Worm (Caenorhabditis elegans) whole organism, L3 larva: ENCODE data around the gene gcy-22.

ENCODE experiments used
- R02D3.7 ChIP-seq: fragments of 150-350 bp; optimal IDR thresholded peaks from 2 replicates; lab custom pipeline; 2014; ENCODE audit warnings: missing biosample characterization, missing genetic modification characterization
- ZK546.5 ChIP-seq: sonication (generic microtip); optimal IDR thresholded peaks from 2 replicates; lab custom pipeline; 2017; ENCODE audit warnings: missing biosample characterization, missing genetic modification characterization
- ama-1 ChIP-seq: fragments of 150-350 bp; optimal IDR thresholded peaks from 2 replicates; lab custom pipeline; 2018
- ceh-16 ChIP-seq: sonication (generic microtip); optimal IDR thresholded peaks from 2 replicates; lab custom pipeline; 2017; ENCODE audit warnings: missing biosample characterization, missing genetic modification characterization
- ceh-28 ChIP-seq: fragments of 150-350 bp; optimal IDR thresholded peaks from 2 replicates; lab custom pipeline; 2014; ENCODE audit warnings: missing biosample characterization, missing genetic modification reagents, missing genetic modification characterization
- ceh-82 ChIP-seq: fragments of 150-350 bp; optimal IDR thresholded peaks from 2 replicates; lab custom pipeline; 2014; ENCODE audit warnings: missing biosample characterization, missing genetic modification characterization
- ceh-9 ChIP-seq: sonication (generic microtip); optimal IDR thresholded peaks from 2 replicates; lab custom pipeline; 2018; ENCODE audit warnings: missing biosample characterization, missing genetic modification characterization
- daf-12 ChIP-seq: fragments of 150-350 bp; optimal IDR thresholded peaks from 2 replicates; lab custom pipeline; 2014; ENCODE audit warnings: missing biosample characterization, missing genetic modification reagents, missing genetic modification characterization
- egl-27 ChIP-seq: sonication (generic microtip); optimal IDR thresholded peaks from 4 replicates; lab custom pipeline; 2017; ENCODE audit warnings: missing biosample characterization, missing genetic modification reagents, missing genetic modification characterization
- egl-5 ChIP-seq: fragments of 150-350 bp; optimal IDR thresholded peaks from 2 replicates; lab custom pipeline; 2017; ENCODE audit warnings: missing biosample characterization, missing genetic modification reagents, missing genetic modification characterization, inconsistent platforms
- elt-1 ChIP-seq: fragments of 150-350 bp; optimal IDR thresholded peaks from 2 replicates; lab custom pipeline; 2014; ENCODE audit warnings: missing biosample characterization, missing genetic modification characterization
- elt-2 ChIP-seq: sonication (generic microtip); optimal IDR thresholded peaks from 2 replicates; lab custom pipeline; 2016; ENCODE audit warnings: missing genetic modification reagents, mild to moderate bottlenecking, missing genetic modification characterization, missing compliant biosample characterization
- elt-3 ChIP-seq, 3 experiments: fragments of 150-350 bp in 1 of 3; sonication (generic microtip) in 2 of 3; optimal IDR thresholded peaks; 2 replicates in 2 of 3; 4 replicates in 1 of 3; lab custom pipeline; 2014 to 2017; ENCODE audit warnings: missing biosample characterization in 3 of 3, missing genetic modification characterization in 3 of 3
- eor-1 ChIP-seq, 2 experiments: fragments of 150-350 bp; optimal IDR thresholded peaks; 2 replicates each; lab custom pipeline; 2014 to 2018; ENCODE audit warnings: missing biosample characterization in 2 of 2, missing genetic modification characterization in 2 of 2
- fkh-10 ChIP-seq: sonication (generic microtip); optimal IDR thresholded peaks from 2 replicates; lab custom pipeline; 2017; ENCODE audit warnings: missing biosample characterization, missing genetic modification reagents, missing genetic modification characterization
- fkh-2 ChIP-seq: fragments of 150-350 bp; optimal IDR thresholded peaks from 2 replicates; lab custom pipeline; 2014; ENCODE audit warnings: missing biosample characterization, missing genetic modification reagents, missing genetic modification characterization
- fos-1 ChIP-seq: fragments of 150-350 bp; optimal IDR thresholded peaks from 2 replicates; lab custom pipeline; 2014; ENCODE audit warnings: missing biosample characterization, missing genetic modification characterization
- jun-1 ChIP-seq: fragments of 150-350 bp; optimal IDR thresholded peaks from 2 replicates; lab custom pipeline; 2014; ENCODE audit warnings: missing biosample characterization, missing genetic modification reagents, missing genetic modification characterization
- lin-15B ChIP-seq: fragments of 150-350 bp; optimal IDR thresholded peaks from 2 replicates; lab custom pipeline; 2014; ENCODE audit warnings: missing biosample characterization, missing genetic modification characterization
- lin-39 ChIP-seq: fragments of 150-350 bp; optimal IDR thresholded peaks from 2 replicates; lab custom pipeline; 2018; ENCODE audit warnings: missing biosample characterization, missing genetic modification reagents, missing genetic modification characterization
- lsy-12 ChIP-seq: sonication (generic microtip); optimal IDR thresholded peaks from 2 replicates; lab custom pipeline; 2016; ENCODE audit warnings: mild to moderate bottlenecking, missing genetic modification characterization, missing compliant biosample characterization
- mdl-1 ChIP-seq: fragments of 150-350 bp; optimal IDR thresholded peaks from 2 replicates; lab custom pipeline; 2014; ENCODE audit warnings: missing biosample characterization, missing genetic modification characterization
- mml-1 ChIP-seq: fragments of 150-350 bp; sonication (generic microtip); optimal IDR thresholded peaks from 3 replicates; lab custom pipeline; 2014; ENCODE audit warnings: missing biosample characterization, missing genetic modification characterization
- nfya-1 ChIP-seq: sonication (generic microtip); optimal IDR thresholded peaks from 2 replicates; lab custom pipeline; 2017; ENCODE audit warnings: missing genetic modification characterization, mild to moderate bottlenecking, missing compliant biosample characterization, antibody characterized with exemption, moderate library complexity; ENCODE audit not compliant: insufficient read depth
- nhr-11 ChIP-seq: fragments of 150-350 bp; optimal IDR thresholded peaks from 2 replicates; lab custom pipeline; 2014; ENCODE audit warnings: missing biosample characterization, missing genetic modification characterization
- nhr-12 ChIP-seq: fragments of 150-350 bp; optimal IDR thresholded peaks from 2 replicates; lab custom pipeline; 2014; ENCODE audit warnings: missing biosample characterization, missing genetic modification characterization
- nhr-23 ChIP-seq: fragments of 150-350 bp; optimal IDR thresholded peaks from 2 replicates; lab custom pipeline; 2014; ENCODE audit warnings: missing biosample characterization, missing genetic modification reagents, missing genetic modification characterization
- nhr-237 ChIP-seq: fragments of 150-350 bp; optimal IDR thresholded peaks from 2 replicates; lab custom pipeline; 2014; ENCODE audit warnings: missing biosample characterization, missing genetic modification characterization
- nhr-25 ChIP-seq: sonication (generic microtip); optimal IDR thresholded peaks from 2 replicates; lab custom pipeline; 2017; ENCODE audit warnings: missing biosample characterization, missing genetic modification characterization
- nhr-28 ChIP-seq: fragments of 150-350 bp; optimal IDR thresholded peaks from 2 replicates; lab custom pipeline; 2014; ENCODE audit warnings: missing biosample characterization, missing genetic modification characterization
- nhr-43 ChIP-seq: sonication (generic microtip); optimal IDR thresholded peaks from 2 replicates; lab custom pipeline; 2016; ENCODE audit warnings: mild to moderate bottlenecking, missing genetic modification characterization, missing compliant biosample characterization; ENCODE audit not compliant: poor library complexity, severe bottlenecking
- nhr-67 ChIP-seq: fragments of 150-350 bp; optimal IDR thresholded peaks from 2 replicates; lab custom pipeline; 2014; ENCODE audit warnings: missing biosample characterization, missing genetic modification characterization
- nhr-76 ChIP-seq: fragments of 150-350 bp; sonication (generic microtip); optimal IDR thresholded peaks from 5 replicates; lab custom pipeline; 2014; ENCODE audit warnings: missing biosample characterization, missing genetic modification characterization
- nhr-77 ChIP-seq: fragments of 150-350 bp; optimal IDR thresholded peaks from 2 replicates; lab custom pipeline; 2014; ENCODE audit warnings: missing biosample characterization, missing genetic modification characterization
- pqm-1 ChIP-seq: fragments of 150-350 bp; optimal IDR thresholded peaks from 2 replicates; lab custom pipeline; 2017; ENCODE audit warnings: missing biosample characterization, missing genetic modification characterization, inconsistent platforms
- sea-2 ChIP-seq: fragments of 150-350 bp; sonication (generic microtip); optimal IDR thresholded peaks from 4 replicates; lab custom pipeline; 2014; ENCODE audit warnings: missing biosample characterization, missing genetic modification reagents, missing genetic modification characterization
- skn-1 ChIP-seq: fragments of 150-350 bp; optimal IDR thresholded peaks from 2 replicates; lab custom pipeline; 2014; ENCODE audit warnings: missing biosample characterization, missing genetic modification characterization
- snpc-4 ChIP-seq: fragments of 150-350 bp; optimal IDR thresholded peaks from 2 replicates; lab custom pipeline; 2014; ENCODE audit warnings: missing biosample characterization, missing genetic modification characterization
- tbx-2 ChIP-seq: sonication (generic microtip); optimal IDR thresholded peaks from 2 replicates; lab custom pipeline; 2016; ENCODE audit warnings: mild to moderate bottlenecking, missing genetic modification characterization, missing compliant biosample characterization
- unc-39 ChIP-seq: sonication (generic microtip); optimal IDR thresholded peaks from 4 replicates; lab custom pipeline; 2017; ENCODE audit warnings: missing biosample characterization, missing genetic modification characterization
- unc-62 ChIP-seq: fragments of 150-350 bp; sonication (generic microtip); optimal IDR thresholded peaks from 4 replicates; lab custom pipeline; 2014; ENCODE audit warnings: missing biosample characterization, missing genetic modification reagents, missing genetic modification characterization
- ztf-4 ChIP-seq: fragments of 150-350 bp; optimal IDR thresholded peaks from 2 replicates; lab custom pipeline; 2014; ENCODE audit warnings: missing biosample characterization, missing genetic modification characterization

Gene gcy-22

ce11 chrV:20781346-20781952 lies 43.4 kb downstream of the gcy-22 start:
- TF ChIP-seq egl-5 (tag; lab: Kevin White, UChicago) (no peak), ama-1 (lab: Kevin White, UChicago) (peak; percentile 27)

ce11 chrV:20780400-20780799 lies 44.5 kb downstream of the gcy-22 start, which contains the start of gene hif-1:
hif-1 (plus strand) TSS chrV:20780407.
- peak; percentile 65 for TF ChIP-seq ama-1 (lab: Kevin White, UChicago)
- TF ChIP-seq egl-27 (tag; lab: Kevin White, UChicago), result no peak
- TF ChIP-seq nfya-1, result peak; percentile 65
- no peak for TF ChIP-seq daf-12

- TF ChIP-seq daf-12 (no peak), nhr-43 (peak; percentile 19), egl-5 (tag; lab: Kevin White, UChicago) (no peak)
- TF ChIP-seq, all 47 proteins: peak for 1
These were observed 45.0 kb downstream of the gcy-22 start for ce11 chrV:20779707-20780346.

ce11 chrV:20778886-20779285 lies 46.0 kb downstream of the gcy-22 start:
- TF ChIP-seq ama-1 (lab: Kevin White, UChicago), result peak; percentile 65
- TF ChIP-seq ceh-28, result peak; percentile 18
- peak; percentile 45 for TF ChIP-seq pqm-1 (tag; lab: Kevin White, UChicago)
- TF ChIP-seq nhr-23, result peak; percentile 47
- TF ChIP-seq elt-3 (tag; optimal IDR thresholded peaks at IDR 0.05; lab: Kevin White, UChicago), result peak in 1 of 3 experiments; percentile 30
- no peak for TF ChIP-seq unc-39
- TF ChIP-seq elt-2 (tag; lab: Kevin White, UChicago), result peak; percentile 41
- TF ChIP-seq elt-1 (tag; lab: Kevin White, UChicago), result no peak

- TF ChIP-seq jun-1 (tag; lab: Kevin White, UChicago) (peak; percentile 96), elt-2 (tag; lab: Kevin White, UChicago) (peak; percentile 85), unc-39 (peak; percentile 51), pqm-1 (tag; lab: Kevin White, UChicago) (peak; percentile 84), eor-1 (tag; optimal IDR thresholded peaks at IDR 0.05; lab: Kevin White, UChicago) (peak in 1 of 2 experiments; percentile 50), nhr-23 (peak; percentile 98), nhr-12 (tag; lab: Kevin White, UChicago) (no peak), R02D3.7 (tag; lab: Kevin White, UChicago) (peak; percentile 78), ceh-82 (tag; lab: Kevin White, UChicago) (peak; percentile 81), lin-15B (tag; lab: Kevin White, UChicago) (peak; percentile 63), daf-12 (peak; percentile 3), skn-1 (tag; lab: Kevin White, UChicago) (peak; percentile 91), ZK546.5 (tag; lab: Kevin White, UChicago) (no peak), ceh-9 (no peak), mdl-1 (tag; lab: Kevin White, UChicago) (peak; percentile 98), nhr-237 (tag; lab: Kevin White, UChicago) (no peak), egl-27 (tag; lab: Kevin White, UChicago) (peak; percentile 76), fos-1 (tag; lab: Kevin White, UChicago) (peak; percentile 54), fkh-10 (GFP tag; lab: Kevin White, UChicago) (peak; percentile 81), ama-1 (lab: Kevin White, UChicago) (peak; percentile 87), ceh-28 (peak; percentile 91), tbx-2 (tag; lab: Kevin White, UChicago) (peak; percentile 89), fkh-2 (tag; lab: Kevin White, UChicago) (peak; percentile 50), nhr-77 (tag; lab: Kevin White, UChicago) (no peak), nhr-76 (tag; lab: Kevin White, UChicago) (peak; percentile 46), lin-39 (peak; percentile 99), elt-1 (tag; lab: Kevin White, UChicago) (peak; percentile 67), snpc-4 (tag; lab: Kevin White, UChicago) (peak; percentile 76), sea-2 (GFP tag; lab: Kevin White, UChicago) (no peak), lsy-12 (tag; lab: Kevin White, UChicago) (peak; percentile 96), nhr-28 (tag; lab: Kevin White, UChicago) (no peak), elt-3 (tag; optimal IDR thresholded peaks at IDR 0.05; lab: Kevin White, UChicago) (peak in 1 of 3 experiments; percentile 33), nhr-25 (tag; lab: Kevin White, UChicago) (peak; percentile 96), nhr-11 (tag; lab: Kevin White, UChicago) (peak; percentile 94), ceh-16 (tag; lab: Kevin White, UChicago) (no peak), mml-1 (peak; percentile 2), egl-5 (tag; lab: Kevin White, UChicago) (peak; percentile 97), unc-62 (GFP tag; lab: Kevin White, UChicago) (peak; percentile 93), ztf-4 (tag; lab: Kevin White, UChicago) (peak; percentile 86), nhr-67 (no peak)
These were observed 46.6 kb downstream of the gcy-22 start for ce11 chrV:20778257-20778697.
